Worm (Caenorhabditis elegans) whole organism, mixed stage, embryonic: Measurements from ENCODE around the gene K11H12.8.

ENCODE experiments used
- ceh-43 ChIP-seq: fragments of 200-800 bp; sonication (Bioruptor generic); optimal IDR thresholded peaks from 2 replicates; lab custom pipeline; 2018; ENCODE audit warnings: mild to moderate bottlenecking, missing genetic modification characterization, moderate library complexity, missing compliant biosample characterization
- ceh-83 ChIP-seq: fragments of 200-800 bp; sonication (Bioruptor generic); optimal IDR thresholded peaks from 2 replicates; lab custom pipeline; 2018; ENCODE audit warnings: mild to moderate bottlenecking, missing genetic modification characterization, missing compliant biosample characterization
- elt-3 ChIP-seq: fragments of 150-350 bp; optimal IDR thresholded peaks from 2 replicates; lab custom pipeline; 2014; ENCODE audit warnings: missing biosample characterization, missing genetic modification characterization
- flh-1 ChIP-seq: fragments of 200-800 bp; sonication (Bioruptor generic); optimal IDR thresholded peaks from 2 replicates; lab custom pipeline; 2018; ENCODE audit warnings: mild to moderate bottlenecking, missing genetic modification characterization, moderate library complexity, missing compliant biosample characterization
- lin-13 ChIP-seq: fragments of 150-350 bp; optimal IDR thresholded peaks from 2 replicates; lab custom pipeline; 2014; ENCODE audit warnings: missing biosample characterization, missing genetic modification characterization
- lin-32 ChIP-seq: fragments of 200-800 bp; sonication (Bioruptor generic); optimal IDR thresholded peaks from 2 replicates; lab custom pipeline; 2018; ENCODE audit warnings: mild to moderate bottlenecking, missing genetic modification characterization, missing compliant biosample characterization
- lsy-2 ChIP-seq: fragments of 150-350 bp; optimal IDR thresholded peaks from 2 replicates; lab custom pipeline; 2014; ENCODE audit warnings: missing biosample characterization, missing genetic modification characterization
- nhr-12 ChIP-seq: fragments of 150-350 bp; optimal IDR thresholded peaks from 2 replicates; lab custom pipeline; 2014; ENCODE audit warnings: missing biosample characterization, missing genetic modification characterization
- nhr-237 ChIP-seq: fragments of 150-350 bp; optimal IDR thresholded peaks from 2 replicates; lab custom pipeline; 2014; ENCODE audit warnings: missing biosample characterization, missing genetic modification characterization
- sptf-1 ChIP-seq: sonication (generic microtip); optimal IDR thresholded peaks from 2 replicates; lab custom pipeline; 2017; ENCODE audit warnings: mild to moderate bottlenecking, missing genetic modification characterization, moderate library complexity, missing compliant biosample characterization
- unc-39 ChIP-seq: fragments of 150-350 bp; optimal IDR thresholded peaks from 2 replicates; lab custom pipeline; 2014; ENCODE audit warnings: missing biosample characterization, missing genetic modification characterization
- unc-62 ChIP-seq: fragments of 150-350 bp; optimal IDR thresholded peaks from 2 replicates; lab custom pipeline; 2014; ENCODE audit warnings: missing biosample characterization, missing genetic modification reagents, missing genetic modification characterization
- ztf-11 ChIP-seq: fragments of 150-350 bp; optimal IDR thresholded peaks from 2 replicates; lab custom pipeline; 2014; ENCODE audit warnings: missing biosample characterization, missing genetic modification characterization

DNA sequence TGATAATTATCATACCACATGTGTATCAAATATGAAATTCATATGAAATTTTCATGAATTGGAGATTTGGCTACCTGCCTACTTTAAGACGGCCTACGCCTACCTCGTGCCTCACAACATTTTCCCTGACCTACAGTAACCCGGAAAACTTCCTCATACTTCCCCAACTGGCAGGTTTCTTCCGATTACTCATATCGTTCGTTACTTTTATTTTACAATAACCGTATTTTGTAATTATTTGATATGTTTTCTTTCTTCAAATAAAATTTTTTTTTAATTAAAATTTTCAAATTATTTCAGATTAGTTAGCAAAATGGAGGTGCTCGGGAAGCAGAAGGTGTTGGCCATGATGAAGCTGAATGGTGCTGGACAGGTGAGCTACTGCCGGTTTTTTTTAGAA, 28.0 kb upstream of the K11H12.8 start, which contains the start of gene nhr-76:
- no peak for TF ChIP-seq nhr-237 (tag; lab: Kevin White, UChicago)
- no peak for TF ChIP-seq nhr-12 (tag; lab: Kevin White, UChicago)
- no peak for TF ChIP-seq ztf-11 (tag; lab: Kevin White, UChicago)
- no peak for TF ChIP-seq unc-62 (GFP tag; lab: Kevin White, UChicago)
- TF ChIP-seq elt-3 (tag; lab: Kevin White, UChicago) = no peak
- TF ChIP-seq lin-32 (GFP tag; lab: Kevin White, UChicago) = no peak
- no peak for TF ChIP-seq lsy-2 (tag; lab: Kevin White, UChicago)
- no peak for TF ChIP-seq lin-13 (tag; lab: Kevin White, UChicago)
- TF ChIP-seq ceh-83 (GFP tag; lab: Kevin White, UChicago) = no peak
- TF ChIP-seq unc-39 (tag; lab: Kevin White, UChicago) = no peak
- no peak for TF ChIP-seq flh-1 (GFP tag; lab: Kevin White, UChicago)
- TF ChIP-seq ceh-43 (GFP tag; lab: Kevin White, UChicago) = no peak
- TF ChIP-seq sptf-1 (tag; lab: Kevin White, UChicago) = no peak
